Fruit fly (Drosophila melanogaster) whole organism, embryonic: ENCODE data around the gene CG9166.

Experiments
- CG10431 ChIP-seq: fragments of 200-800 bp; sonication (Bioruptor generic); optimal IDR thresholded peaks from 3 replicates; lab custom pipeline; 2018; ENCODE audit warnings: missing biosample characterization, mild to moderate bottlenecking, missing genetic modification characterization
- CG11560 ChIP-seq: fragments of 200-800 bp; sonication (Bioruptor generic); IDR thresholded peaks from 3 replicates; pipeline ENCODE4 v1.3.6; 2022; ENCODE audit warnings: missing biosample characterization, missing genetic modification characterization
- CG12155 ChIP-seq: fragments of 200-800 bp; sonication (Bioruptor generic); optimal IDR thresholded peaks from 3 replicates; lab custom pipeline; 2016; ENCODE audit warnings: missing biosample characterization, missing genetic modification characterization
- CG12391 ChIP-seq: fragments of 200-800 bp; sonication (Bioruptor generic); optimal IDR thresholded peaks from 3 replicates; lab custom pipeline; 2018; ENCODE audit warnings: missing biosample characterization, mild to moderate bottlenecking, missing genetic modification characterization, moderate library complexity
- CG14014 ChIP-seq: fragments of 200-800 bp; sonication (Bioruptor generic); IDR thresholded peaks from 2 replicates; pipeline ENCODE4 v1.3.6; 2022; ENCODE audit warnings: missing biosample characterization, missing genetic modification characterization
- CG14050 ChIP-seq: fragments of 200-800 bp; sonication (Bioruptor generic); IDR thresholded peaks from 3 replicates; pipeline ENCODE4 v1.3.6; 2022; ENCODE audit warnings: missing biosample characterization, missing genetic modification characterization
- CG14965 ChIP-seq: fragments of 200-800 bp; sonication (Bioruptor generic); optimal IDR thresholded peaks from 2 replicates; lab custom pipeline; 2016; ENCODE audit warnings: missing biosample characterization, missing genetic modification characterization, borderline replicate concordance
- CG15011 ChIP-seq: fragments of 200-800 bp; sonication (Bioruptor generic); optimal IDR thresholded peaks from 3 replicates; lab custom pipeline; 2018; ENCODE audit warnings: missing biosample characterization, mild to moderate bottlenecking, missing genetic modification characterization
- CG17359 ChIP-seq: fragments of 200-800 bp; sonication (Bioruptor generic); optimal IDR thresholded peaks from 3 replicates; lab custom pipeline; 2018; ENCODE audit warnings: missing biosample characterization, mild to moderate bottlenecking, missing genetic modification characterization, moderate library complexity
- CG3065 ChIP-seq: fragments of 200-800 bp; sonication (Bioruptor generic); optimal IDR thresholded peaks from 2 replicates; lab custom pipeline; 2016; ENCODE audit warnings: missing biosample characterization, missing genetic modification characterization
- CG3281 ChIP-seq: fragments of 200-800 bp; sonication (Bioruptor generic); optimal IDR thresholded peaks from 3 replicates; lab custom pipeline; 2017; ENCODE audit warnings: missing biosample characterization, mild to moderate bottlenecking, missing genetic modification characterization
- CG4360 ChIP-seq: fragments of 200-800 bp; sonication (Bioruptor generic); IDR thresholded peaks from 2 replicates; pipeline ENCODE4 v1.3.6; 2022; ENCODE audit warnings: missing biosample characterization, missing genetic modification characterization
- CG4730 ChIP-seq: fragments of 200-800 bp; sonication (Bioruptor generic); IDR thresholded peaks from 2 replicates; pipeline ENCODE4 v1.3.6; 2022; ENCODE audit warnings: missing biosample characterization, missing genetic modification characterization
- CG5245 ChIP-seq: fragments of 200-800 bp; sonication (Bioruptor generic); optimal IDR thresholded peaks from 3 replicates; lab custom pipeline; 2016; ENCODE audit warnings: missing biosample characterization, missing genetic modification characterization
- CG6854 ChIP-seq: fragments of 200-800 bp; sonication (Bioruptor generic); optimal IDR thresholded peaks from 3 replicates; lab custom pipeline; 2017; ENCODE audit warnings: missing biosample characterization, mild to moderate bottlenecking, missing genetic modification characterization
- CG7271 ChIP-seq: fragments of 200-800 bp; sonication (Bioruptor generic); optimal IDR thresholded peaks from 2 replicates; lab custom pipeline; 2018; ENCODE audit warnings: missing biosample characterization, mild to moderate bottlenecking, missing genetic modification characterization, moderate library complexity
- CG7928 ChIP-seq: fragments of 200-800 bp; sonication (Bioruptor generic); optimal IDR thresholded peaks from 2 replicates; lab custom pipeline; 2017; ENCODE audit warnings: missing biosample characterization, mild to moderate bottlenecking, missing genetic modification characterization
- CG7987 ChIP-seq: fragments of 200-800 bp; sonication (Bioruptor generic); optimal IDR thresholded peaks from 2 replicates; lab custom pipeline; 2018; ENCODE audit warnings: missing biosample characterization, mild to moderate bottlenecking, missing genetic modification characterization, moderate library complexity
- Dfd ChIP-seq, 2 experiments: fragments of >200 bp; optimal IDR thresholded peaks; 2 replicates each; lab custom pipeline; 2017; ENCODE audit warnings: missing biosample characterization in 2 of 2, missing genetic modification characterization in 2 of 2
- Drgx ChIP-seq: fragments of 200-800 bp; sonication (Bioruptor generic); IDR thresholded peaks from 2 replicates; pipeline ENCODE4 v1.3.6; 2022; ENCODE audit warnings: missing biosample characterization, missing genetic modification characterization
- HLH54F ChIP-seq: fragments of 200-800 bp; sonication (Bioruptor generic); optimal IDR thresholded peaks from 3 replicates; lab custom pipeline; 2016; ENCODE audit warnings: missing biosample characterization, missing genetic modification characterization
- Hr51 ChIP-seq, 2 experiments: fragments of 200-800 bp; sonication (Bioruptor generic); optimal IDR thresholded peaks; 2 replicates in 1 of 2; 3 replicates in 1 of 2; lab custom pipeline; 2016 to 2018; ENCODE audit warnings: missing biosample characterization in 2 of 2, missing genetic modification characterization in 2 of 2, mild to moderate bottlenecking in 1 of 2, moderate library complexity in 1 of 2
- MTF-1 ChIP-seq: fragments of 200-800 bp; sonication (Bioruptor generic); optimal IDR thresholded peaks from 2 replicates; lab custom pipeline; 2018; ENCODE audit warnings: missing biosample characterization, mild to moderate bottlenecking, missing genetic modification characterization, borderline replicate concordance
- Mad ChIP-seq: fragments of 200-800 bp; sonication (Bioruptor generic); optimal IDR thresholded peaks from 2 replicates; lab custom pipeline; 2016; ENCODE audit warnings: missing biosample characterization, missing genetic modification characterization
- Med ChIP-seq: fragments of 200-800 bp; sonication (Bioruptor generic); peaks from one replicate; lab custom pipeline; 2016; ENCODE audit warnings: missing biosample characterization, missing genetic modification characterization, mild to moderate bottlenecking, inconsistent platforms, moderate library complexity
- NC2β ChIP-seq: fragments of 200-800 bp; sonication (Bioruptor generic); optimal IDR thresholded peaks from 2 replicates; lab custom pipeline; 2016; ENCODE audit warnings: missing biosample characterization, missing genetic modification characterization
- Nf-YC ChIP-seq: fragments of 200-800 bp; optimal IDR thresholded peaks from 3 replicates; lab custom pipeline; 2019; ENCODE audit warnings: missing biosample characterization, mild to moderate bottlenecking, missing genetic modification characterization, moderate library complexity
- Pdp1 ChIP-seq, 2 experiments: fragments of 200-800 bp; sonication (Bioruptor generic); optimal IDR thresholded peaks; 3 replicates each; lab custom pipeline; 2016; ENCODE audit warnings: missing biosample characterization in 2 of 2, missing genetic modification characterization in 2 of 2, mild to moderate bottlenecking in 1 of 2, moderate library complexity in 1 of 2
- abd-A ChIP-seq: fragments of 200-800 bp; sonication (Bioruptor generic); optimal IDR thresholded peaks from 3 replicates; lab custom pipeline; 2019; ENCODE audit warnings: missing biosample characterization, mild to moderate bottlenecking, missing genetic modification characterization, moderate library complexity
- ac ChIP-seq: fragments of 200-800 bp; sonication (Bioruptor generic); optimal IDR thresholded peaks from 3 replicates; lab custom pipeline; 2017; ENCODE audit warnings: missing biosample characterization, mild to moderate bottlenecking, missing genetic modification characterization
- amos ChIP-seq: fragments of 200-800 bp; sonication (Bioruptor generic); IDR thresholded peaks from 2 replicates; pipeline ENCODE4 v1.3.6; 2022; ENCODE audit warnings: missing biosample characterization, missing genetic modification characterization; ENCODE audit not compliant: partially characterized antibody
- bowl ChIP-seq: fragments of 200-800 bp; sonication (Bioruptor generic); IDR thresholded peaks from 2 replicates; pipeline ENCODE4 v1.3.6; 2022; ENCODE audit warnings: missing biosample characterization, missing genetic modification characterization
- eyg ChIP-seq: fragments of 200-800 bp; sonication (Bioruptor generic); optimal IDR thresholded peaks from 3 replicates; lab custom pipeline; 2016; ENCODE audit warnings: missing biosample characterization, missing genetic modification characterization
- gro ChIP-seq: fragments of 200-800 bp; sonication (Bioruptor generic); optimal IDR thresholded peaks from 2 replicates; lab custom pipeline; 2016; ENCODE audit warnings: missing biosample characterization, missing genetic modification characterization
- h ChIP-seq: fragments of >200 bp; optimal IDR thresholded peaks from 2 replicates; lab custom pipeline; 2017
- kah ChIP-seq: fragments of 200-800 bp; sonication (Bioruptor generic); optimal IDR thresholded peaks from 2 replicates; lab custom pipeline; 2018; ENCODE audit warnings: missing biosample characterization, mild to moderate bottlenecking, missing genetic modification characterization
- lilli ChIP-seq: fragments of 200-800 bp; sonication (Bioruptor generic); optimal IDR thresholded peaks from 3 replicates; lab custom pipeline; 2016; ENCODE audit warnings: missing biosample characterization, missing genetic modification characterization
- nerfin-2 ChIP-seq: fragments of 200-800 bp; sonication (Bioruptor generic); IDR thresholded peaks from 2 replicates; pipeline ENCODE4 v1.3.6; 2022; ENCODE audit warnings: missing biosample characterization, missing genetic modification characterization; ENCODE audit not compliant: partially characterized antibody
- pum ChIP-seq: fragments of 200-800 bp; sonication (Bioruptor generic); optimal IDR thresholded peaks from 2 replicates; lab custom pipeline; 2016; ENCODE audit warnings: missing biosample characterization, missing genetic modification characterization
- pzg ChIP-seq: fragments of 200-800 bp; sonication (Bioruptor generic); optimal IDR thresholded peaks from 3 replicates; lab custom pipeline; 2018; ENCODE audit warnings: missing biosample characterization, mild to moderate bottlenecking, missing genetic modification characterization, moderate library complexity
- repo ChIP-seq: fragments of 200-800 bp; sonication (Bioruptor generic); optimal IDR thresholded peaks from 2 replicates; lab custom pipeline; 2016; ENCODE audit warnings: missing biosample characterization, missing genetic modification characterization
- rib ChIP-seq: fragments of 200-800 bp; sonication (Bioruptor generic); IDR thresholded peaks from 2 replicates; pipeline ENCODE4 v1.3.6; 2022; ENCODE audit warnings: missing biosample characterization, missing genetic modification characterization
- sc ChIP-seq, 3 experiments: fragments of >200 bp in 2 of 3; fragments of 200-800 bp in 1 of 3; sonication (Bioruptor generic) in 1 of 3; optimal IDR thresholded peaks; 2 replicates in 2 of 3; 3 replicates in 1 of 3; lab custom pipeline; 2017; ENCODE audit warnings: mild to moderate bottlenecking in 1 of 3, missing biosample characterization in 1 of 3, missing genetic modification characterization in 1 of 3, missing genetic modification reagents in 1 of 3
- scrt ChIP-seq: fragments of 200-800 bp; sonication (Bioruptor generic); optimal IDR thresholded peaks from 2 replicates; lab custom pipeline; 2018; ENCODE audit warnings: missing biosample characterization, mild to moderate bottlenecking, missing genetic modification characterization, moderate library complexity
- shn ChIP-seq: fragments of 200-800 bp; sonication (Bioruptor generic); optimal IDR thresholded peaks from 3 replicates; lab custom pipeline; 2016; ENCODE audit warnings: missing biosample characterization, missing genetic modification characterization
- sqz ChIP-seq: fragments of 200-800 bp; sonication (Bioruptor generic); optimal IDR thresholded peaks from 3 replicates; lab custom pipeline; 2018; ENCODE audit warnings: missing biosample characterization, mild to moderate bottlenecking, missing genetic modification characterization
- toy ChIP-seq: fragments of 200-800 bp; sonication (Bioruptor generic); IDR thresholded peaks from 2 replicates; pipeline ENCODE4 v1.3.6; 2022; ENCODE audit warnings: missing biosample characterization, missing genetic modification characterization
- zen ChIP-seq: fragments of 200-800 bp; sonication (Bioruptor generic); optimal IDR thresholded peaks from 3 replicates; lab custom pipeline; 2018; ENCODE audit warnings: missing biosample characterization, mild to moderate bottlenecking, missing genetic modification characterization, moderate library complexity
- zen2 ChIP-seq: fragments of 200-800 bp; sonication (Bioruptor generic); IDR thresholded peaks from 3 replicates; pipeline ENCODE4 v1.3.6; 2022; ENCODE audit warnings: missing biosample characterization, missing genetic modification characterization; ENCODE audit not compliant: partially characterized antibody

Gene CG9166

DNA sequence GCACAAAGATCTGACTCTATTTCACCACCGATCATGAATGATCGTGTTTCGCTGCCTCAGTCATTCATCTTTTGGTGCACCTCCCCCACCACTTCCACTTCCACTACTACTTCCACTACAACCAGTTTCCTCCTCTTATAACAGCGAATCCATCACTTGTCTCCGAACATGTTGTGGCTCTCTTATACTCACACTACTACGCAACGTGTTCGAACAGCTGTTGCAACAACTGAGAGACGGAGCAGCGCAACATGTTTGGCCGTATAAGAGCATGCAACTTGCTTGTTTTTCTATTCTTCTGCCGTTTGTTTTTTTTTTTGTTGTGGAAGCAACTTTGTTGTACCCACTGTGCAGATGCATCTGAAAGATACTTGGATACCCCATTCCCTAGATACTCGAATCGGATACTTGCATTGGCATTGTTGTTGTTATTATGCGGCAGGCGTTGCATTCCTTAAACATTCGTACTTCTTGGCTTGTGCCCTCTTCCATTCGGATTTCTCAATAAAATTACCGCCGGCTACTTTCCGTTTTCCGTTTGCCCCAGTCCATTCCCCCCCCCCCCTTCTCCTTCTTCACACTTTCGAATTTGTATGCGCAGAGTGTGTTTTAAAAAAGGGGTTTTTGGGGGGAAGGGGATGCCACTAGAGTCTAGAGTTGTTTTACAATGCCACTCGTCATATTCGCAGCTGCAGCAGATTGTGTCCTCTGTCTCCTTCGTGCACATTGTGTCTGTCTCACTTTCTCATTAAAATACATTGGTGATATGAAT lies 16.1 kb downstream of the CG9166 start (continued):
- no peak for TF ChIP-seq CG10431 (GFP tag; lab: Kevin White, UChicago)
- peak; percentile 13 for TF ChIP-seq sqz (GFP tag; lab: Kevin White, UChicago)
- TF ChIP-seq CG4360 (GFP tag; lab: Robert Waterston, UW): peak; percentile 78
- TF ChIP-seq zen2 (GFP tag; lab: Robert Waterston, UW): peak; percentile 58; the same call in 2 of the 3 replicates
- no peak for TF ChIP-seq ac (GFP tag; lab: Kevin White, UChicago)
- TF ChIP-seq shn (GFP tag; lab: Kevin White, UChicago): no peak
- TF ChIP-seq CG17359 (tag; lab: Kevin White, UChicago): no peak
- TF ChIP-seq Hr51 (GFP tag; optimal IDR thresholded peaks at IDR 0.05; lab: Kevin White, UChicago): no peak
- TF ChIP-seq Nf-YC: no peak
- no peak for TF ChIP-seq Med (GFP tag; lab: Kevin White, UChicago)
- no peak for TF ChIP-seq kah (GFP tag; lab: Kevin White, UChicago)
- TF ChIP-seq h (lab: Kevin White, UChicago): no peak
- no peak for TF ChIP-seq Dfd (GFP tag; optimal IDR thresholded peaks at IDR 0.05; lab: Kevin White, UChicago)
- TF ChIP-seq gro: no peak
- no peak for TF ChIP-seq HLH54F
- TF ChIP-seq CG7271 (tag; lab: Kevin White, UChicago): no peak
- no peak for TF ChIP-seq pum (GFP tag; lab: Kevin White, UChicago)
- no peak for TF ChIP-seq scrt (GFP tag; lab: Kevin White, UChicago)
- no peak for TF ChIP-seq zen
- no peak for TF ChIP-seq lilli (GFP tag; lab: Kevin White, UChicago)
- TF ChIP-seq MTF-1 (GFP tag; lab: Kevin White, UChicago): no peak
- no peak for TF ChIP-seq CG6854 (GFP tag; lab: Kevin White, UChicago)
- no peak for TF ChIP-seq CG12155 (GFP tag; lab: Kevin White, UChicago)
- TF ChIP-seq CG14014 (GFP tag; lab: Robert Waterston, UW): no peak
- TF ChIP-seq amos (GFP tag; lab: Robert Waterston, UW): no peak
- no peak for TF ChIP-seq eyg (GFP tag; lab: Kevin White, UChicago)
- no peak for TF ChIP-seq rib (GFP tag; lab: Robert Waterston, UW)
- TF ChIP-seq CG12391: no peak
- TF ChIP-seq CG7987: no peak
- TF ChIP-seq CG3065: no peak
- no peak for TF ChIP-seq CG4730 (GFP tag; lab: Robert Waterston, UW)
- TF ChIP-seq repo (GFP tag; lab: Kevin White, UChicago): no peak
- no peak for TF ChIP-seq sc (optimal IDR thresholded peaks at IDR 0.05; lab: Kevin White, UChicago)
- no peak for TF ChIP-seq sc (GFP tag; optimal IDR thresholded peaks at IDR 0.05; lab: Kevin White, UChicago)
- TF ChIP-seq CG14965 (GFP tag; lab: Kevin White, UChicago): no peak
- TF ChIP-seq NC2β (GFP tag; lab: Kevin White, UChicago): no peak
- no peak for TF ChIP-seq CG15011 (GFP tag; lab: Kevin White, UChicago)
- TF ChIP-seq abd-A (tag; lab: Kevin White, UChicago): no peak
- TF ChIP-seq Pdp1 (GFP tag; optimal IDR thresholded peaks at IDR 0.05; lab: Kevin White, UChicago): no peak
- TF ChIP-seq CG5245: no peak
- no peak for TF ChIP-seq CG7928 (GFP tag; lab: Kevin White, UChicago)
- no peak for TF ChIP-seq CG11560 (tag; lab: Robert Waterston, UW)
- TF ChIP-seq CG14050: no peak
- TF ChIP-seq CG3281 (GFP tag; lab: Kevin White, UChicago): no peak
- TF ChIP-seq toy (GFP tag; lab: Robert Waterston, UW): no peak
- TF ChIP-seq Mad: no peak
- no peak for TF ChIP-seq bowl (GFP tag; lab: Robert Waterston, UW)
- TF ChIP-seq Drgx (GFP tag; lab: Robert Waterston, UW): peak; percentile 45; the same call in 1 of the 2 replicates
- TF ChIP-seq pzg: no peak
- TF ChIP-seq nerfin-2 (GFP tag; lab: Robert Waterston, UW): no peak
